Worm (Caenorhabditis elegans) whole organism, L3 larva: ENCODE measurements around the gene B0034.1.

ENCODE experiments used
- fos-1 ChIP-seq: fragments of 150-350 bp; optimal IDR thresholded peaks from 2 replicates; lab custom pipeline; 2014; ENCODE audit warnings: missing biosample characterization, missing genetic modification characterization
- nhr-25 ChIP-seq: sonication (generic microtip); optimal IDR thresholded peaks from 2 replicates; lab custom pipeline; 2017; ENCODE audit warnings: missing biosample characterization, missing genetic modification characterization
- tbx-2 ChIP-seq: sonication (generic microtip); optimal IDR thresholded peaks from 2 replicates; lab custom pipeline; 2016; ENCODE audit warnings: mild to moderate bottlenecking, missing genetic modification characterization, missing compliant biosample characterization
- unc-39 ChIP-seq: sonication (generic microtip); optimal IDR thresholded peaks from 4 replicates; lab custom pipeline; 2017; ENCODE audit warnings: missing biosample characterization, missing genetic modification characterization
- unc-62 ChIP-seq: fragments of 150-350 bp; sonication (generic microtip); optimal IDR thresholded peaks from 4 replicates; lab custom pipeline; 2014; ENCODE audit warnings: missing biosample characterization, missing genetic modification reagents, missing genetic modification characterization

DNA sequence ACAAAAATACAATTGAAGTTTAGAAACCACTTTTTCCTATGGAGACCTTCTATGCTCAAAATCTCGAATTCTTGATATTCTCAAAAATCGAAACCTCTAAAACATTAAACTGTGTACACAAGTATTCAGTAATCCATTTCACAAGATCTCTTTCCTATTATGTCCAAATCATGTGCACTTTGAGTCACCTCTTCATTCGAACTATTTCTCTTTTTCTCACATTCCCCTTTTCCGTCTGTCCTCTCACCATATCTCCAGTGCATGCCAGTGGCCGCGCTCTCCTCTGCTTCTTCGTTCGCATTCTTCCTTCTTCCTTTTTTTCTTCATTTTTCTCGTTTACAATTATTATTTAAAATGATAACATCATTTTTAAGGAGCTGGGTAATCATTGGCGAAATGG, 25.5 kb upstream of the B0034.1 start, which contains the start of gene F28B12.1:
- TF ChIP-seq unc-62 (GFP tag; lab: Kevin White, UChicago) (no peak), nhr-25 (tag; lab: Kevin White, UChicago) (no peak), tbx-2 (tag; lab: Kevin White, UChicago) (no peak), unc-39 (tag; lab: Kevin White, UChicago) (no peak), fos-1 (tag; lab: Kevin White, UChicago) (no peak)
